Worm (Caenorhabditis elegans): ENCODE measurements around the gene npax-3.

Gene npax-3

ce11 chrIV:10821672-10822304, 6.2 kb downstream of the npax-3 start (continued):
- TF ChIP-seq nhr-27 (tag; optimal IDR thresholded peaks at IDR 0.05) (no peak), lin-54 (GFP tag; optimal IDR thresholded peaks at IDR 0.05) (peak; percentile 47), K11D2.4 (GFP tag; IDR thresholded peaks at IDR 0.05) (peak; percentile 10; the same call in 1 of the 2 replicates), atf-7 (tag; optimal IDR thresholded peaks at IDR 0.05) (no peak), athp-1 (tag; optimal IDR thresholded peaks at IDR 0.05) (no peak), F39B2.1 (GFP tag; IDR thresholded peaks at IDR 0.05) (no peak), F37B4.10 (GFP tag; IDR thresholded peaks at IDR 0.05) (no peak), him-1 (tag; optimal IDR thresholded peaks at IDR 0.05) (no peak), attf-5 (GFP tag; optimal IDR thresholded peaks at IDR 0.05) (peak; percentile 78), Y79H2A.3 (GFP tag; conservative IDR thresholded peaks at IDR 0.05) (no peak), nhr-179 (tag; optimal IDR thresholded peaks at IDR 0.05) (no peak), ztf-28 (GFP tag; IDR thresholded peaks at IDR 0.05) (no peak), F10E7.11 (tag; optimal IDR thresholded peaks at IDR 0.05) (peak; percentile 37), T07F8.4 (tag; optimal IDR thresholded peaks at IDR 0.05) (no peak), nfya-1 (tag; optimal IDR thresholded peaks at IDR 0.05; ENCODE audit: borderline replicate concordance, insufficient read depth) (no peak), D2030.7 (GFP tag; IDR thresholded peaks at IDR 0.05) (no peak), F55B11.4 (tag; optimal IDR thresholded peaks at IDR 0.05; ENCODE audit: borderline replicate concordance, insufficient read depth) (no peak), sptf-2 (GFP tag; optimal IDR thresholded peaks at IDR 0.05) (no peak), ccch-3 (GFP tag; optimal IDR thresholded peaks at IDR 0.05) (no peak), let-526 (GFP tag; IDR thresholded peaks at IDR 0.05) (no peak), ama-1 (optimal IDR thresholded peaks at IDR 0.05) (no peak), ama-1 (GFP tag; optimal IDR thresholded peaks at IDR 0.05) (no peak), rcor-1 (GFP tag; IDR thresholded peaks at IDR 0.05) (peak; percentile 47; the same call in 1 of the 2 replicates), somi-1 (GFP tag; optimal IDR thresholded peaks at IDR 0.05) (peak; percentile 60), ets-4 (GFP tag; optimal IDR thresholded peaks at IDR 0.05) (no peak), sdz-38 (tag; optimal IDR thresholded peaks at IDR 0.05) (no peak), ceh-79 (tag; optimal IDR thresholded peaks at IDR 0.05) (no peak), ZK185.1 (tag; optimal IDR thresholded peaks at IDR 0.05; ENCODE audit: poor library complexity, severe bottlenecking) (peak; percentile 60), lir-1 (GFP tag; conservative IDR thresholded peaks at IDR 0.05) (peak; percentile 56; the same call in 1 of the 2 replicates), dox-1 (GFP tag; IDR thresholded peaks at IDR 0.05) (peak; percentile 69), fkh-3 (tag; optimal IDR thresholded peaks at IDR 0.05) (no peak), egl-44 (GFP tag; IDR thresholded peaks at IDR 0.05) (no peak), F22D6.2 (tag; optimal IDR thresholded peaks at IDR 0.05) (no peak), die-1 (tag; optimal IDR thresholded peaks at IDR 0.05) (peak; percentile 67), mxl-1 (tag; optimal IDR thresholded peaks at IDR 0.05) (no peak), attf-6 (GFP tag; IDR thresholded peaks at IDR 0.05) (no peak), T26A5.8 (tag; optimal IDR thresholded peaks at IDR 0.05) (no peak), ceh-91 (GFP tag; IDR thresholded peaks at IDR 0.05) (no peak), ztf-22 (GFP tag; optimal IDR thresholded peaks at IDR 0.05) (no peak), chd-7 (tag; optimal IDR thresholded peaks at IDR 0.05) (peak; percentile 70), snpc-3.4 (tag; optimal IDR thresholded peaks at IDR 0.05) (no peak), ceh-27 (GFP tag; optimal IDR thresholded peaks at IDR 0.05) (peak; percentile 59), madf-6 (GFP tag; IDR thresholded peaks at IDR 0.05) (no peak), efl-1 (GFP tag; optimal IDR thresholded peaks at IDR 0.05) (no peak), rec-8 (tag; optimal IDR thresholded peaks at IDR 0.05) (no peak), cebp-2 (GFP tag; IDR thresholded peaks at IDR 0.05) (no peak), F57A8.1 (GFP tag; optimal IDR thresholded peaks at IDR 0.05) (no peak), zfh-2 (GFP tag; conservative IDR thresholded peaks at IDR 0.05) (peak; percentile 93), mes-4 (tag; optimal IDR thresholded peaks at IDR 0.05) (no peak)

Measured in whole organism, young adult.